Worm (Caenorhabditis elegans) whole organism, late embryonic: Measurements from ENCODE around the gene soc-1.

Experiments
- C08G9.2 ChIP-seq: sonication (generic microtip); optimal IDR thresholded peaks from 2 replicates; lab custom pipeline; 2016; ENCODE audit warnings: mild to moderate bottlenecking, missing genetic modification characterization, moderate library complexity, missing compliant biosample characterization
- Y22D7AL.16 ChIP-seq: sonication (generic microtip); optimal IDR thresholded peaks from 2 replicates; lab custom pipeline; 2016; ENCODE audit warnings: missing genetic modification characterization, missing compliant biosample characterization
- ceh-14 ChIP-seq: sonication (generic microtip); optimal IDR thresholded peaks from 2 replicates; lab custom pipeline; 2016; ENCODE audit warnings: missing genotype, missing genetic modification characterization, missing compliant biosample characterization
- ceh-19 ChIP-seq: fragments of 200-800 bp; sonication (Bioruptor generic); optimal IDR thresholded peaks from 2 replicates; lab custom pipeline; 2018; ENCODE audit warnings: mild to moderate bottlenecking, missing genetic modification characterization, missing compliant biosample characterization
- ceh-2 ChIP-seq: sonication (generic microtip); optimal IDR thresholded peaks from 2 replicates; lab custom pipeline; 2016; ENCODE audit warnings: missing genotype, missing genetic modification characterization, missing compliant biosample characterization
- ceh-48 ChIP-seq: sonication (generic microtip); optimal IDR thresholded peaks from 2 replicates; lab custom pipeline; 2016; ENCODE audit warnings: missing genetic modification characterization, inconsistent platforms, missing compliant biosample characterization
- elt-2 ChIP-seq: sonication (generic microtip); optimal IDR thresholded peaks from 2 replicates; lab custom pipeline; 2016; ENCODE audit warnings: missing genetic modification reagents, missing genetic modification characterization, missing compliant biosample characterization
- ets-4 ChIP-seq: sonication (generic microtip); optimal IDR thresholded peaks from 2 replicates; lab custom pipeline; 2016; ENCODE audit warnings: missing genetic modification characterization, missing compliant biosample characterization
- eyg-1 ChIP-seq: sonication (generic microtip); optimal IDR thresholded peaks from 2 replicates; lab custom pipeline; 2016; ENCODE audit warnings: missing genotype, missing genetic modification characterization, missing compliant biosample characterization
- hlh-13 ChIP-seq: fragments of 200-800 bp; sonication (Bioruptor generic); optimal IDR thresholded peaks from 2 replicates; lab custom pipeline; 2018; ENCODE audit warnings: mild to moderate bottlenecking, missing genetic modification characterization, missing compliant biosample characterization
- hlh-15 ChIP-seq: sonication (generic microtip); optimal IDR thresholded peaks from 2 replicates; lab custom pipeline; 2016; ENCODE audit warnings: missing genetic modification characterization, missing compliant biosample characterization
- hlh-30 ChIP-seq: sonication (generic microtip); optimal IDR thresholded peaks from 2 replicates; lab custom pipeline; 2017; ENCODE audit warnings: antibody characterized with exemption, missing genetic modification characterization, missing compliant biosample characterization; ENCODE audit not compliant: insufficient read depth
- hlh-6 ChIP-seq: sonication (generic microtip); optimal IDR thresholded peaks from 2 replicates; lab custom pipeline; 2016; ENCODE audit warnings: missing genotype, missing genetic modification characterization, missing compliant biosample characterization
- lim-6 ChIP-seq: sonication (generic microtip); optimal IDR thresholded peaks from 2 replicates; lab custom pipeline; 2016; ENCODE audit warnings: missing genetic modification characterization, missing compliant biosample characterization
- lin-11 ChIP-seq: fragments of 200-800 bp; sonication (Bioruptor generic); optimal IDR thresholded peaks from 2 replicates; lab custom pipeline; 2018; ENCODE audit warnings: mild to moderate bottlenecking, missing genetic modification characterization, missing compliant biosample characterization
- mec-3 ChIP-seq: sonication (generic microtip); optimal IDR thresholded peaks from 2 replicates; lab custom pipeline; 2016; ENCODE audit warnings: borderline replicate concordance, missing genetic modification characterization, missing compliant biosample characterization
- nfya-1 ChIP-seq: sonication (generic microtip); optimal IDR thresholded peaks from 2 replicates; lab custom pipeline; 2017; ENCODE audit warnings: missing genetic modification characterization, mild to moderate bottlenecking, missing compliant biosample characterization, antibody characterized with exemption, moderate library complexity
- nhr-11 ChIP-seq: fragments of 150-350 bp; optimal IDR thresholded peaks from 2 replicates; lab custom pipeline; 2014; ENCODE audit warnings: missing biosample characterization, missing genetic modification characterization
- nhr-232 ChIP-seq: sonication (generic microtip); optimal IDR thresholded peaks from 2 replicates; lab custom pipeline; 2016; ENCODE audit warnings: missing genetic modification characterization, missing compliant biosample characterization
- pha-2 ChIP-seq: sonication (generic microtip); optimal IDR thresholded peaks from 2 replicates; lab custom pipeline; 2017; ENCODE audit warnings: mild to moderate bottlenecking, missing genetic modification characterization, missing compliant biosample characterization
- pha-4 ChIP-seq: fragments of 150-350 bp; optimal IDR thresholded peaks from 2 replicates; lab custom pipeline; 2018; ENCODE audit warnings: missing biosample characterization, missing genetic modification reagents, missing genetic modification characterization
- pros-1 ChIP-seq: fragments of 150-350 bp; optimal IDR thresholded peaks from 2 replicates; lab custom pipeline; 2014; ENCODE audit warnings: missing biosample characterization, missing genetic modification reagents, missing genetic modification characterization
- rnt-1 ChIP-seq: sonication (generic microtip); optimal IDR thresholded peaks from 2 replicates; lab custom pipeline; 2016; ENCODE audit warnings: missing genetic modification characterization, missing compliant biosample characterization
- sdc-2 ChIP-seq: sonication (generic microtip); optimal IDR thresholded peaks from 2 replicates; lab custom pipeline; 2016; ENCODE audit warnings: missing genotype, missing genetic modification characterization, missing compliant biosample characterization
- syd-9 ChIP-seq: sonication (generic microtip); optimal IDR thresholded peaks from 2 replicates; lab custom pipeline; 2016; ENCODE audit warnings: mild to moderate bottlenecking, missing genetic modification characterization, moderate library complexity, missing compliant biosample characterization
- tbx-2 ChIP-seq: sonication (generic microtip); optimal IDR thresholded peaks from 2 replicates; lab custom pipeline; 2016; ENCODE audit warnings: missing genetic modification characterization, missing compliant biosample characterization
- unc-42 ChIP-seq: sonication (generic microtip); optimal IDR thresholded peaks from 2 replicates; lab custom pipeline; 2016; ENCODE audit warnings: missing genotype, missing genetic modification characterization, missing compliant biosample characterization
- zip-5 ChIP-seq: sonication (generic microtip); optimal IDR thresholded peaks from 2 replicates; lab custom pipeline; 2016; ENCODE audit warnings: missing genetic modification characterization, missing compliant biosample characterization

The soc-1 gene

DNA sequence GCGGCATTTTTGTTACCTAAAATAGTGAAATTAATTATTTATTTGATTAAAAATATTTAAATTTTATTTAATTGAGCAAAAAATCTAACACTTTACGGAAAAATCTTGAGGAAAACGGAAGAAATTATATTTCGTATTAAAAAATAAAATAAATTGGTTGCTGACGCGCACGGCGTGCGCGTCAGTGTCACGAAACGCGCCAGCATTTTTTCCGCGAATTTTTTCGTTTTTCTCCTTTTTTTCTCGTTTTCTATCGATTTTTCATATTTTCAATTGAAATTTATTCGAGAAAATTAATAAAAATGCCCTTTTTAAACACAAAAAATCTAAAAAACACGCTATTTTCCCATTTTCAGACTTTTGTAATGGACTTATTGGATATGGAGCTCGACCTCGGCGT is 26.9 kb upstream of the soc-1 start, which contains the start of the genes Y61A9LA.10 and F54D11.4 (continued):
- TF ChIP-seq ceh-2 (tag; lab: Kevin White, UChicago): no peak
- TF ChIP-seq nhr-232: no peak
- TF ChIP-seq pros-1 (tag; lab: Kevin White, UChicago): no peak
- TF ChIP-seq hlh-30 (tag; lab: Kevin White, UChicago): no peak
- no peak for TF ChIP-seq mec-3 (tag; lab: Kevin White, UChicago)
- peak; percentile 25 for TF ChIP-seq ceh-48
- peak; percentile 33 for TF ChIP-seq elt-2 (tag; lab: Kevin White, UChicago)
- TF ChIP-seq lim-6: no peak

ce11 chrV:4617260-4617659 is 25.5 kb upstream of the soc-1 start, which contains the start of gene sumv-2:
TSS of gene sumv-2 (plus strand) at chrV:4617560.
- TF ChIP-seq tbx-2 (tag; lab: Kevin White, UChicago) (peak; percentile 28), sdc-2 (tag; lab: Kevin White, UChicago) (no peak)

DNA sequence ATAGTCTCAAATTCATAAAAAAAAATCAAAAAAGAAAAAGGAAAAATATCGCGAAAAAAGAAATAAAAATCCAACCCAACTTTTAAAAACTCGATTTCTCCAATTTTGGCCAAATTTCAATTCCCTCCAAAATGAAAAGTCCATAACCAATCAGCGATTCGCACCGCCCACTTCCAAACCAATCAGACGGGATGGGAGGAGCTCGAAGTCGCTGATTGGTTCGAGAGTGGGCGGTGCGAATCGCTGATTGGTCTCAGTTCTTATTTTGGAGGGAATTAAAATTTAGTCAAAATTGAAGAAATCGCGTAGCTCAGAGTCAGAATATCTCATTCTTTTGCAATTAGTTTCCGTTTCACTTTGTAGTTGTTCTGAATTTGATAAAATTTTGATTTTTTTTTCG is 19.2 kb upstream of the soc-1 start:
- no peak for TF ChIP-seq C08G9.2 (tag; lab: Kevin White, UChicago)
- no peak for TF ChIP-seq zip-5 (tag; lab: Kevin White, UChicago)
- peak; percentile 97 for TF ChIP-seq nfya-1 (tag; lab: Kevin White, UChicago)

DNA sequence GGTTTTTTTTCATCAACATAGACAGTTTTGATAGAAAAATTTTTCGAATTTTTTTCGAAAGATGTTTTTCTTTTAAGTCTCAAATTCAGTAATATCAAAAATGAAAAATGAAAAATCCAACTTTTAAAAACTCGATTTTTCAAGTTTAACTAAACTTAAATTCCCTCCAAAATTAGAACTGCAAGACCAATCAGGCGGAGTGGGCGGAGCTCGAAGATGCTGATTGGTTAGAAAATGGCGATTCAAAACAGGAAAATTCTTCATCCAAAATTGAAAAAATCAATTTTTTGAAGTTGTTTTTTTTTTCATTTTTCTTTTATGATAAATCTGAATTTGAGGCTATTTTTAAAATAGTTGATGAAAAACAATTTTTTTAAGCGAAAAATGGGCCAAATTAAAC is 18.0 kb upstream of the soc-1 start:
- TF ChIP-seq nfya-1 (tag; lab: Kevin White, UChicago) (peak; percentile 90), nhr-232 (no peak)
- TF ChIP-seq, all 69 proteins: peak for 1

ce11 chrV:4626344-4626743 is 16.4 kb upstream of the soc-1 start:
- TF ChIP-seq ets-4 (tag; lab: Kevin White, UChicago) (no peak), ceh-14 (tag; lab: Kevin White, UChicago) (no peak), ceh-19 (GFP tag; lab: Kevin White, UChicago) (no peak), Y22D7AL.16 (tag; lab: Kevin White, UChicago) (no peak)

DNA sequence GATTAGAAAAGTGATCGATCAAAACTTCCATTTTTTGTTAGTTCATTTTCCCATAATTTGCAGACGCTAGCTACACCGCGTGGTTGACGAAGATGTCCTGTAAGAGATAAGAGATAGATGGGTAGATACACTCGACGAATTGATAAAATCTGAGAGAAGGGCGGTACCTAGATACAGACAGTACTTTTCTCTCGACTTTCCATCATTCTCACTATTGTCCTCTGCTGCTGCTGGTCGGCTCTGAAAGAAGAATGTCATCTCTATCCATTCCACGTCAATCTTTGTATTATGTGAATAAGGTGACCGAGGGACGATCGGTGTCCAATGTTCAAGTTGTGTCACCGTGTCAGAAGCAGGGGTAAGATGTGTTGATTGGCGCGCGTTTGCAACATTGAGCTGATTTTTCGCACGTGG is 14.2 kb upstream of the soc-1 start, which contains the start of gene pmt-2:
Gene pmt-2 (plus strand): TSS at position 64 of the 414 bp plus-strand sequence.
- TF ChIP-seq rnt-1 (tag; lab: Kevin White, UChicago) (peak; percentile 56), hlh-15 (tag; lab: Kevin White, UChicago) (no peak), pros-1 (tag; lab: Kevin White, UChicago) (no peak)

DNA sequence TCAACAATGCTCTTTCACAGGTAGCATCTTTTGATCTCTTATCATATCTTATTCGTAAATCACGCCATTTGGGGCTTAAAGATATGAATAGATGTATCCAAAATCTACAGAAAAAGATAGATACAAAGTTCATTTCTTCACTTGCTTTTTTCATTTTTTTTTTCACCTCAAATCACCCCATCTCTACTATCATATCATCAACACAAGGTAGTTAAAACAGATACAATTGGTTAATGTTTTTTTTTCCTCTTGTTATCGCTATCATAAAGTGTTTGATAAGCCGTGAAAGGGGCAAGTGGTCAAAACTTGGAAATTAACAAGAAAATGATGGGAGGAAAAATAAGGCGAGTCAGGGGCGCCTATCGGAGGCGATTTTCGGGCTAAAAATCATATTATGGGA is 12.5 kb upstream of the soc-1 start:
- TF ChIP-seq pha-4 (tag; lab: Kevin White, UChicago) (no peak), hlh-6 (no peak), pha-2 (tag; lab: Kevin White, UChicago) (no peak), eyg-1 (tag; lab: Kevin White, UChicago) (no peak), elt-2 (tag; lab: Kevin White, UChicago) (peak; percentile 28)

ce11 chrV:4637153-4637552 is 5.6 kb upstream of the soc-1 start:
- TF ChIP-seq rnt-1 (tag; lab: Kevin White, UChicago) (no peak), nhr-11 (tag; lab: Kevin White, UChicago) (no peak), pha-4 (tag; lab: Kevin White, UChicago) (no peak), hlh-6 (no peak), unc-42 (no peak), syd-9 (no peak), lin-11 (tag; lab: Kevin White, UChicago) (no peak), hlh-13 (no peak)
- TF ChIP-seq, all 69 proteins: peak for 0
